Fruit fly (Drosophila melanogaster) whole organism: ENCODE data around the gene CG33229.

Source experiments
- CG8478 ChIP-seq: fragments of >200 bp; optimal IDR thresholded peaks from 2 replicates; lab custom pipeline; 2018; ENCODE audit warnings: inconsistent platforms
- Dll ChIP-seq: fragments of >200 bp; optimal IDR thresholded peaks from 2 replicates; lab custom pipeline; 2017
- EcR ChIP-seq, 2 experiments: fragments of >200 bp; optimal IDR thresholded peaks; 2 replicates each; lab custom pipeline; 2017; ENCODE audit warnings: missing biosample characterization in 2 of 2, missing genetic modification characterization in 2 of 2, missing genetic modification reagents in 2 of 2
- psq ChIP-seq: fragments of >200 bp; optimal IDR thresholded peaks from 2 replicates; lab custom pipeline; 2017
- usp ChIP-seq: fragments of >200 bp; optimal IDR thresholded peaks from 2 replicates; lab custom pipeline; 2017; ENCODE audit warnings: missing biosample characterization, missing genetic modification characterization, mixed read lengths

dm6 chr3L:263500-264377 is 40.1 kb downstream of the CG33229 start:
- TF ChIP-seq psq (no peak), usp (GFP tag; lab: Kevin White, UChicago) (no peak), EcR (GFP tag; optimal IDR thresholded peaks at IDR 0.05; lab: Kevin White, UChicago) (no peak), CG8478 (no peak), Dll (lab: Kevin White, UChicago) (no peak)
